Worm (Caenorhabditis elegans) whole organism, young adult: ENCODE results near the gene H38K22.7.
A peak's percentile ranks its signal among the peaks of the same experiment; 100 is the strongest.

Source experiments
- F52B5.7 ChIP-seq: sonication (generic microtip); optimal IDR thresholded peaks from 2 replicates; lab custom pipeline; 2016; ENCODE audit warnings: mild to moderate bottlenecking, missing genetic modification characterization, missing compliant biosample characterization
- ceh-91 ChIP-seq: fragments of 200-800 bp; sonication (Bioruptor generic); IDR thresholded peaks from 2 replicates; pipeline ENCODE4 v1.3.6; 2022; ENCODE audit warnings: missing genetic modification reagents, missing genetic modification characterization, missing compliant biosample characterization
- egl-44 ChIP-seq: fragments of 200-800 bp; sonication (Bioruptor generic); IDR thresholded peaks from 2 replicates; pipeline ENCODE4 v1.3.6; 2022; ENCODE audit warnings: missing genetic modification reagents, missing genetic modification characterization, missing compliant biosample characterization
- madf-10 ChIP-seq: sonication (generic microtip); optimal IDR thresholded peaks from 2 replicates; lab custom pipeline; 2016; ENCODE audit warnings: mild to moderate bottlenecking, missing genetic modification characterization, missing compliant biosample characterization
- unc-62 ChIP-seq: fragments of 150-350 bp; optimal IDR thresholded peaks from 2 replicates; lab custom pipeline; 2014; ENCODE audit warnings: missing biosample characterization, missing genetic modification reagents, missing genetic modification characterization

DNA sequence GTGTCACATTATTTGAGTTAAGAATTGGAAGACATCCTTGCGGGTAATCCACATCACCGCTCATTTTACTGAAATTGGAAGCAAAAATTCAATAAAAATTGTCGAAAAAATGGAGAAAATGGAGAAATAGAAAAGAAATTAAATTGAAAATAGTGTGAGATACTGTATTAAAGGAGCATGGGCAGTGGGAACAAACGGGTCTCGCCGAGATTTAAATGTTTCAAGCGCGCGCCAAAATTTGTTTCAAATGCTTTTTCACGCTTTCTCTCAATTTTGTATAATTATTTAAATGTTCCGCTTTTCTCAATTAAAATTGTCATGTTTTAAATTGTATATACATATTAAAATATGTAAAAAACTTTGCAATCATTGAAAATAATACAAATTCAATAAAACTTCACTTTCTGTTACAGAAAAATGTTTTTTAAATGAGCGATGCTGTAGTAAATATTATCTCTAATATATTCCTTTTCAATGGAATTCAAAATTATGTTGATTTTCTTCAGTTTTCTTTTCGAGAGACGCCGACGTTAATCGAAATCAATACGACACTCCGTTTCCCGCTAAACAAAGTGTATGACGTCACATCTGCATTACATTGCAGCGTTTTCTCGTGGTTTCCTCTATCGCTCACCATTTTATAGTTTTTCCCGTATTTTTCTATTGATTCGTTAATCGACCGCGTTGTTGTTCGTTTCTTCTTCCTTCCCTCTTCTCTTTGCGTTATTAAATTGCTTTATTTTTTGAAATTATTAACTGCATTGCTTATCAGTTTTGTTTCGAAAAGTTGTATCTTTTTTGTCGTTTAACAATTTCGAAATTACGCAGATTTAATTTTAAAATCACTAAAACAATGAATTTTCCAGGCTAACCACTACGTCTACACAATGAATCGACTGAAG lies 8.2 kb upstream of the H38K22.7 start, which contains the start of the genes evl-14 and dcn-1:
- TF ChIP-seq F52B5.7 (tag; lab: Kevin White, UChicago) (no peak), madf-10 (tag; lab: Kevin White, UChicago) (no peak), ceh-91 (GFP tag; lab: Robert Waterston, UW) (peak; percentile 84), egl-44 (GFP tag; lab: Robert Waterston, UW) (no peak), unc-62 (no peak)
